Fruit fly (Drosophila melanogaster) whole organism, prepupa: Measurements from ENCODE around the gene Srp68.

Experiments used
- Blimp-1 ChIP-seq: fragments of 200-800 bp; sonication (Bioruptor generic); optimal IDR thresholded peaks from 3 replicates; lab custom pipeline; 2017; ENCODE audit warnings: missing biosample characterization, missing genetic modification characterization, mild to moderate bottlenecking, moderate library complexity, missing genetic modification reagents
- CG10631 ChIP-seq: fragments of 200-800 bp; sonication (Bioruptor generic); optimal IDR thresholded peaks from 2 replicates; lab custom pipeline; 2016; ENCODE audit warnings: missing biosample characterization, missing genetic modification characterization
- CG10669 ChIP-seq: fragments of 200-800 bp; sonication (Bioruptor generic); optimal IDR thresholded peaks from 3 replicates; lab custom pipeline; 2018; ENCODE audit warnings: missing biosample characterization, mild to moderate bottlenecking, missing genetic modification characterization, moderate library complexity
- CG11762 ChIP-seq: fragments of 200-800 bp; sonication (Bioruptor generic); optimal IDR thresholded peaks from 3 replicates; lab custom pipeline; 2016; ENCODE audit warnings: missing biosample characterization, missing genetic modification characterization; ENCODE audit not compliant: insufficient read depth
- CG15336 ChIP-seq: fragments of 200-800 bp; sonication (Bioruptor generic); IDR thresholded peaks from 2 replicates; pipeline ENCODE4 v1.3.6; 2022; ENCODE audit warnings: missing biosample characterization, missing genetic modification characterization
- CG1621 ChIP-seq: fragments of 200-800 bp; sonication (Bioruptor generic); optimal IDR thresholded peaks from 3 replicates; lab custom pipeline; 2018; ENCODE audit warnings: missing biosample characterization, mild to moderate bottlenecking, missing genetic modification characterization
- CG16779 ChIP-seq: fragments of 200-800 bp; sonication (Bioruptor generic); optimal IDR thresholded peaks from 3 replicates; lab custom pipeline; 2017; ENCODE audit warnings: missing biosample characterization, mild to moderate bottlenecking, missing genetic modification characterization
- CG3032 ChIP-seq: fragments of 200-800 bp; optimal IDR thresholded peaks from 2 replicates; lab custom pipeline; 2019; ENCODE audit warnings: missing biosample characterization, mild to moderate bottlenecking, missing genetic modification characterization, moderate library complexity
- CG32006 ChIP-seq: fragments of 200-800 bp; sonication (Bioruptor generic); optimal IDR thresholded peaks from 3 replicates; lab custom pipeline; 2017; ENCODE audit warnings: missing biosample characterization, mild to moderate bottlenecking, missing genetic modification characterization
- CG3919 ChIP-seq: fragments of 200-800 bp; sonication (Bioruptor generic); optimal IDR thresholded peaks from 3 replicates; lab custom pipeline; 2016; ENCODE audit warnings: missing biosample characterization, missing genetic modification characterization
- CG6163 ChIP-seq: fragments of 200-800 bp; sonication (Bioruptor generic); IDR thresholded peaks from 3 replicates; pipeline ENCODE4 v1.3.6; 2022; ENCODE audit warnings: missing biosample characterization, missing genetic modification characterization
- CG6792 ChIP-seq: fragments of 200-800 bp; sonication (Bioruptor generic); optimal IDR thresholded peaks from 3 replicates; lab custom pipeline; 2016; ENCODE audit warnings: missing biosample characterization, missing genetic modification characterization
- CG6808 ChIP-seq: fragments of 200-800 bp; sonication (Bioruptor generic); optimal IDR thresholded peaks from 3 replicates; lab custom pipeline; 2017; ENCODE audit warnings: missing biosample characterization, missing genetic modification characterization, mild to moderate bottlenecking, moderate library complexity, missing genetic modification reagents
- CG8119 ChIP-seq: fragments of 200-800 bp; sonication (Bioruptor generic); IDR thresholded peaks from 3 replicates; pipeline ENCODE4 v1.3.6; 2022; ENCODE audit warnings: missing biosample characterization, missing genetic modification characterization
- CG8319 ChIP-seq: fragments of 200-800 bp; sonication (Bioruptor generic); optimal IDR thresholded peaks from 3 replicates; lab custom pipeline; 2016; ENCODE audit warnings: missing biosample characterization, missing genetic modification characterization
- Eip75B ChIP-seq: fragments of 200-800 bp; sonication (Bioruptor generic); optimal IDR thresholded peaks from 3 replicates; lab custom pipeline; 2016; ENCODE audit warnings: missing biosample characterization, missing genetic modification characterization
- Eip78C ChIP-seq: fragments of 200-800 bp; sonication (Bioruptor generic); peaks from one replicate; lab custom pipeline; 2016; ENCODE audit warnings: missing biosample characterization, missing genetic modification characterization
- Ets21C ChIP-seq: fragments of 200-800 bp; sonication (Bioruptor generic); optimal IDR thresholded peaks from 3 replicates; lab custom pipeline; 2016; ENCODE audit warnings: missing biosample characterization, missing genetic modification characterization
- Hr39 ChIP-seq: fragments of 200-800 bp; sonication (Bioruptor generic); optimal IDR thresholded peaks from 2 replicates; lab custom pipeline; 2016; ENCODE audit warnings: missing biosample characterization, missing genetic modification characterization
- Hr4 ChIP-seq: fragments of 200-800 bp; sonication (Bioruptor generic); optimal IDR thresholded peaks from 3 replicates; lab custom pipeline; 2016; ENCODE audit warnings: missing biosample characterization, missing genetic modification characterization
- Met ChIP-seq: fragments of 200-800 bp; sonication (Bioruptor generic); optimal IDR thresholded peaks from 3 replicates; lab custom pipeline; 2016; ENCODE audit warnings: missing biosample characterization, missing genetic modification characterization
- Smox ChIP-seq: fragments of 200-800 bp; sonication (Bioruptor generic); optimal IDR thresholded peaks from 3 replicates; lab custom pipeline; 2016; ENCODE audit warnings: missing biosample characterization, missing genetic modification characterization
- Sox102F ChIP-seq: fragments of 200-800 bp; sonication (Bioruptor generic); optimal IDR thresholded peaks from 2 replicates; lab custom pipeline; 2016; ENCODE audit warnings: missing biosample characterization, mild to moderate bottlenecking, missing genetic modification characterization
- Sox14 ChIP-seq: fragments of 200-800 bp; sonication (Bioruptor generic); optimal IDR thresholded peaks from 3 replicates; lab custom pipeline; 2016; ENCODE audit warnings: missing biosample characterization, missing genetic modification characterization
- fd85E ChIP-seq: fragments of 200-800 bp; sonication (Bioruptor generic); optimal IDR thresholded peaks from 3 replicates; lab custom pipeline; 2016; ENCODE audit warnings: missing biosample characterization, missing genetic modification characterization
- fkh ChIP-seq: fragments of 200-800 bp; sonication (Bioruptor generic); optimal IDR thresholded peaks from 3 replicates; lab custom pipeline; 2017; ENCODE audit warnings: missing biosample characterization, mild to moderate bottlenecking, missing genetic modification characterization, moderate library complexity
- net ChIP-seq: fragments of 200-800 bp; sonication (Bioruptor generic); optimal IDR thresholded peaks from 3 replicates; lab custom pipeline; 2016; ENCODE audit warnings: missing biosample characterization, missing genetic modification characterization
- svp ChIP-seq: fragments of 200-800 bp; sonication (Bioruptor generic); peaks from one replicate; lab custom pipeline; 2016; ENCODE audit warnings: missing biosample characterization, missing genetic modification characterization
- topi ChIP-seq: fragments of 200-800 bp; sonication (Bioruptor generic); optimal IDR thresholded peaks from 3 replicates; lab custom pipeline; 2016; ENCODE audit warnings: missing biosample characterization, missing genetic modification characterization
- vri ChIP-seq: fragments of 200-800 bp; sonication (Bioruptor generic); optimal IDR thresholded peaks from 3 replicates; lab custom pipeline; 2016; ENCODE audit warnings: missing biosample characterization, mild to moderate bottlenecking, missing genetic modification characterization

Srp68 gene

DNA sequence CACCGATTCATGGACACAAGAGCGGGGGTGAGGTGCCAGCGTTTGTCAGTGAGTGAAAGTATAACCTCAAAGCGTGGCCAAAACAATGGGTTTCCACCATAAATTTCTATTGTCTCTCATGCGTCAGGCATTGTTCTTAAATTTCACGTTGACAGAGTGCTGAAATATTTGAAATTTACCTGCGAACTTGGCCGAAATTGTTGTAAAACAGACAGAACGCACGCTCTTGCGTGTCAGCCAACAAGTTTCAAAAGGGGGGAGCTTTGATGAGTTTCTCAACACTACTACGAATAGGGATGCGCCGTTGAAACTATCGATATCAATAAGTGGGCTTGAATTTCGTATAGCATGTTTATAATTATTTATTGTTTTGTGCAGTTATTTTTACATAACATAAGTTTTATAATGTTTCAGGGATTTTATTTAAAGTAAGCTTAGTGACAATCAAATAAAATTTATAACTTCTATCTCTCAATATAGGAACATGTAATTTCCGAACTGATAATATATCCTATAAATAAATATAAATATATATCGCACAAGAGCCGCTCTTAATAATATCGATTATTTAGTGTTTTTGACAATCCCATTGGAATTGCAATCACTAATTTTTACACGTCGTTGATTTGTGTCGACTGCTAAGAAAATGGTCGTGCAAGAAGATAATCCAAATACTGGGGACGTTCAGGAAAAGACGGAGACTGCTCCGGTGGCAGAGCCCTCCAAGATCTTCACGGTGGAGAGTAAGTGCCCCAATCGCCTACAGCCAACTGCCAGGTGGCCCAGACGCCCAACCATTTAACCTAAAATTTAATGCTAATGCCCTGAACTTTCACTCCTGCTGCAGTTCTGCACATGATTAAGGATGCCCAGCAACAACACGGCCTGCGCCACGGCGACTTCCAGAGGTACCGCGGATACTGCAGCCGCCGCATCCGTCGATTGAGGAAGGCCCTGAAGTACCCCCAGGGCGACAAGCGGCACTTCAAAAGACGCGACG lies at the start of gene Srp68, which contains the start of gene pix (continued):
- no peak for TF ChIP-seq CG3919
- no peak for TF ChIP-seq CG6792 (GFP tag; lab: Kevin White, UChicago)
- no peak for TF ChIP-seq CG8319 (GFP tag; lab: Kevin White, UChicago)
- no peak for TF ChIP-seq fd85E (GFP tag; lab: Kevin White, UChicago)
- peak; percentile 47 for TF ChIP-seq CG10631 (GFP tag; lab: Kevin White, UChicago)
- peak; percentile 90 for TF ChIP-seq svp (GFP tag; lab: Kevin White, UChicago)
- no peak for TF ChIP-seq CG1621 (tag; lab: Kevin White, UChicago)
- peak; percentile 11 for TF ChIP-seq topi (GFP tag; lab: Kevin White, UChicago)
- peak; percentile 84 for TF ChIP-seq Blimp-1 (GFP tag; lab: Kevin White, UChicago)

DNA sequence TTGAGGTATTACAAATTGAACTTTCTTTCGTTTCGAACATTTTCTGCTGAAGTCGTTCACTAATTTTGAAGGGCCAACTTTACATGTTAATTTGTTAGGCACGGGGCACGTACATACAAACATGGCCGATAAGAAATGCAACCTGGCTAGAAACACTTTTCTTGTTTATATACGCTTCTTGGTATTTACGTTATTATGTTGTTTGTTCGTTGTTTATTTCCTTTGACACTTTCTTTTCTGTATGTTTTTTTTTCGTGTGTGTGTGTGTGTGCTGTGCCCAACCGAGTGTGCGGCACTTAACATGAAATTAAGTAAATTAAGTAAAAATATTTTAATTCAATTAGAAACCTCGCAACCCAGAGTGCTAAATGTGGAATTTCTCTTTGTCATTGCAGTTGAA lies 49.2 kb upstream of the Srp68 start:
- TF ChIP-seq Ets21C, result no peak
- TF ChIP-seq fkh, result peak; percentile 34
- TF ChIP-seq Eip78C (GFP tag; lab: Kevin White, UChicago), result no peak

DNA sequence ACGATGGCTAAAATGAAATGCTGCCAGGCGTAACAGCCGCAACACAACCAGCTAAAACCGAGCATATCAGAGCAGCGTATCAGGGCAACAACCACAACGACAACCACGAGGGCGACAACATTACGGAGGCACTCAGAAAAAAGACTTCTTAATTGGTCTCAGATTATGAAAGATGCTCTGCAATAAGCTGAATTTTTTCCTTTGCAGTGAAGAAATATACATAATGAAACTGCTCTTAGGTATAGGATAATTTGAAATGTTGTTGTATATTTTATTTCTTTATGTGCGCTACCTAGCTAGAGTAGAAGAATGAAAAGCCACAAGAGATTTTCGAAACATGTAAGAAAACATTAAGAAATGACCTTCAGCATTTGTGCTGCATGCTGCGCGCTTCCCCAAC lies 45.3 kb upstream of the Srp68 start:
- TF ChIP-seq CG15336 (GFP tag; lab: Robert Waterston, UW) (0 out of 2 replicates have a peak, but pooled peaks have one; percentile 33), Hr39 (GFP tag; lab: Kevin White, UChicago) (no peak), Hr4 (GFP tag; lab: Kevin White, UChicago) (peak; percentile 33), Eip78C (GFP tag; lab: Kevin White, UChicago) (peak; percentile 51)

DNA sequence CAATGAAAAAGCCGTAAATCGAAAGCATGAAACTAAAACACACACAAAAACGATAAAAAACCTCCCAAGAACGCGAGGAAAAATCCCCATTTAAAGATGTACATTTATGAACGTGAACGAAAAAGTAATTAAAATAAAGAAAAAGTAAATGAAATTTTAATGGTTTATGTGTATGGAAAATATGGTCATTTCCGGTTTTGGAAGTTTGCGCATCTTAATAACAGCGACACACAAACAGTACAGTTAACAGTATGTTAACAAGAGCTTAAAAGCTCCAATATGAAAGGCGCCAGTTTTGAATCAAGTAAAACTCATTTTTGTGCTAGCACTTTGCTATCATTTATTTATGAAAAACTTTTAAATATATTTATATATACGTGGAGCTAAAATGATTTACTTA lies 42.9 kb upstream of the Srp68 start:
- TF ChIP-seq Eip78C (GFP tag; lab: Kevin White, UChicago) (peak; percentile 88), Met (peak; percentile 38), fkh (no peak), Sox102F (GFP tag; lab: Kevin White, UChicago) (peak; percentile 36)

DNA sequence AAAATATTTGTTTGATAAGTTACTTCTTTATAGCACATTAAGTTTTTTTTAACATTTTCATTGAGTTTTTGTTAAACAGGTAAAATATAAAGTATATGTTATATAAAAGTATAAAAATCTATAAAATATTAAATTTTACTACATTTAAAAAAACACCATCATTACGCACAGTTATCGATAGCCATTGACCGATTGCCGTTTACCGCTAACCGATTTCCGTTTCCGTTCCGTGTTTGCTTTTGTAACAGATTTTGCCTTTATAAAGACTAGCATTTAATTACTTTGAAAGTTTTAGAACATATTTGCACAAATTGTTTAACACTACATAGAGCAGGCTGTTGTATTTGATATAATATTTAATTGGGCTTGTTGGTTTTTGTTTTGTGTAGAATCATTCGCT lies 35.2 kb upstream of the Srp68 start:
- TF ChIP-seq Sox14 (GFP tag; lab: Kevin White, UChicago) (no peak), CG11762 (GFP tag; lab: Kevin White, UChicago) (no peak), CG6792 (GFP tag; lab: Kevin White, UChicago) (no peak), Smox (GFP tag; lab: Kevin White, UChicago) (no peak), vri (GFP tag; lab: Kevin White, UChicago) (no peak), CG10631 (GFP tag; lab: Kevin White, UChicago) (no peak), Met (no peak), CG6808 (no peak), Eip75B (GFP tag; lab: Kevin White, UChicago) (no peak)

DNA sequence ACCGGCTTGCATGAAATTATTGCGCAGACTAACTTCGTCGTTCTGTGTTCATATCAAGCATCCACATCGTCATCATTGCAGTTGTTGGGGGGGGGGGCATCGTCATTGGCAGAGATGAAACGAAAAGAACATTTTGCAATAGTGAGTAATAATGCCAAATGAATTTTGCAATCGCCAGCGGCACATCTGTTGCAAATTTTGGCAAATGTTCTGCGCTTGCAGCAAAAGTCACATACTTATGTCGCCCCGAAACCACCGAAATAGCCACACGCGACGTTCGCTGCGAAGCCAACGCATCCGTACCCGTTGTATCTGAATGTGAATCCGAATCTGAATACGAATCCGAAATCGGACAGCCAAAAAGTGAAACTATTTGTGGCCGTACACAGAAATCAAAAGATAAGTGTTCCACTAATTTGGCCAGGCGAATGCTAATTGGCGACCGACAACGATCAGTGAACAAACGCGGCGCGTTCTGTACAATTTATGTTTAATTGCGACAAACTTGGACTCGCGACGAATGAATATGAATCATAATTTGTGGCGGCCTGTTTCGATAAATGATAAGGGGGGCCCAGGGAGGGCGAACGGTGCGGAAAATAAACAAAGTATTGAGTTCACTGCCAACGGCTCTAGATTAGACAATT lies 26.9 kb upstream of the Srp68 start:
- TF ChIP-seq CG6163 (GFP tag; lab: Robert Waterston, UW), result no peak
- TF ChIP-seq net (GFP tag; lab: Kevin White, UChicago), result peak; percentile 55
- peak; percentile 58 for TF ChIP-seq fkh

DNA sequence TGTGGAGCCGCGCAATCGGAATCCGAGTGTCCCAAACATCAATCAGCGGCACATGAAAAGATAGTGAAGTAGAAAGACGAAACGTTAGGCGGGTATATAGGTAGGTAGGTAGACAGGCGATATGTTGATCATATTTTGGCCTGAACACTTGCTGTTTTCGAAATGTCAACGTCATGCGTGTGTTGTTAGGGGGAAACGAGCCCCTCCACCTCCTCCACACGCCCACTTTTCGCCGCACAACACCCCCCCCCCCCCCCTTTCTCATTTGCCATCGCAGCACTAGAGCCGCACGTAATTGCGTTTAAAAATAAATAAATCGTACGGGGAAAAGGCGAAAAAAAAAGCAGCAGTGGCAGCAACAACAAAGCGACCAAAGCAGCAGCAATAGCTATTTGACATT lies 25.0 kb upstream of the Srp68 start:
- no peak for TF ChIP-seq CG32006
- TF ChIP-seq Ets21C, result no peak
- TF ChIP-seq Sox102F (GFP tag; lab: Kevin White, UChicago), result no peak
- TF ChIP-seq CG3919, result no peak
- TF ChIP-seq net (GFP tag; lab: Kevin White, UChicago), result no peak
- TF ChIP-seq CG3032 (tag; lab: Kevin White, UChicago), result no peak
- no peak for TF ChIP-seq CG10631 (GFP tag; lab: Kevin White, UChicago)
- TF ChIP-seq CG10669, result no peak
- TF ChIP-seq CG8119, result no peak
- TF ChIP-seq CG16779, result no peak
- TF ChIP-seq, all 60 proteins: peak for 0
